Worm (Caenorhabditis elegans): ENCODE results near the gene srh-208.

DNA sequence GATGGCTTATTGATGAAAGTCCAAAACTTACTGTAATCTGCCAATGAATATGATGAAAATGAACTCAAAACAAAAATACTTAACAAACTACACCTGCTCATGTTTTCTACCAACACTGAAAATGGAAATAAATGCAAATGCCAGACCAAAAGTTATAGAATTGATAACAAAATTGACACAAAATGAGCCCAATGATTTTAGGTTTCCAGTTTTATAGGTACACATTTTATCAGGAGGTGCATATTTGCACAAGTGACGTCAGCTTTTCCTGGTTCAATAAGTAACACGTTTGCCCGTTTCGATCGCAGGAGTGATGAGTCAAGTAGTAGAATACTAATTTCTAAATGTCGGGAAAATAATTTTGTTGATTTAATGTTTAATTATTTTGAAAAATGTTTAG is 20.4 kb upstream of the srh-208 start, which contains the start of gene F55C9.6:
- TF ChIP-seq ref-1 (GFP tag; conservative IDR thresholded peaks at IDR 0.05), result no peak
- no peak for TF ChIP-seq ztf-29 (GFP tag; IDR thresholded peaks at IDR 0.05)
- no peak for TF ChIP-seq flt-1 (GFP tag; IDR thresholded peaks at IDR 0.05)
- no peak for TF ChIP-seq cog-1 (tag; optimal IDR thresholded peaks at IDR 0.05)
- no peak for TF ChIP-seq T22C8.4 (GFP tag; IDR thresholded peaks at IDR 0.05)
- no peak for TF ChIP-seq tab-1 (GFP tag; IDR thresholded peaks at IDR 0.05)
- TF ChIP-seq med-1 (GFP tag; optimal IDR thresholded peaks at IDR 0.05; ENCODE audit: insufficient read depth), result no peak
- no peak for TF ChIP-seq ztf-23 (GFP tag; IDR thresholded peaks at IDR 0.05)
